Fruit fly (Drosophila melanogaster): Measurements from ENCODE around the gene CG7656.
A peak's percentile ranks its signal among the peaks of the same experiment; 100 is the strongest.

DNA sequence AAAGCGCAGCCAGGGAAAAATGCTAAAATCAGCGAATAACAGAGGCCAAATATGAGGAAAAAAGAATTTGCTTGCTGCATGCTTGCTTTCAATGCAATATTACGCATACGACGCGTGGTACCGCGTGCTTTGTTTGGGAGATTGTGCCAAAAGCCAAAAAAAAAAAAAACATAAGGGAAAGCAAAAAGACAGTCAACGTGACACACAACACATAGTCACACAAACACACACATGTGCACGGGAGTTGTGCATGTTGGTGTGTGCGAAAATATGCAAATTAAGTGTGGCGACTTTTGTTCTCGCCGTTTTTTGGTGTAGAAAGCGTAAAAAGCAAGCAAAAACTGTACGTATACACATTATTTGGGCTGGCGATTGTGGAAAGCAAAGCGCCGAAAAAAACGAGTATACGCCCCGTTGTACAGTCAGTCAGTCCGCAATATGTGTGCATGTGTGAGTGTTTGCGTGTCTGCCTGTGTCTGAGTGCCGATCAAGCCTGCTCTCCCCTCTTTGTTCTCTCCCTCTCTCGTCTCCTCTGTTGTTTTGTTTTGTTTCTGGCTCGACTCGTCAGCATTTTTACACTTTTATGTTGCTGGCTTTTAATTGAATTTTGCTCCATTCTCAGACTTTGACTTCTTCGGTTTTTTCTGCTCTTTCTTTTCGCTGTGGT is 37.1 kb upstream of the CG7656 start:
- TF ChIP-seq rn (GFP tag; IDR thresholded peaks at IDR 0.05) (no peak), CG14655 (GFP tag; optimal IDR thresholded peaks at IDR 0.05) (no peak), EcR (GFP tag; optimal IDR thresholded peaks at IDR 0.05) (no peak), CG10348 (GFP tag; IDR thresholded peaks at IDR 0.05) (no peak), CG34367 (tag; optimal IDR thresholded peaks at IDR 0.05) (no peak), Ets98B (GFP tag; IDR thresholded peaks at IDR 0.05) (no peak), fd96Ca (GFP tag; IDR thresholded peaks at IDR 0.05) (no peak; the same call in 1 of the 3 replicates), CG32121 (GFP tag; IDR thresholded peaks at IDR 0.05) (no peak), CG15710 (tag; optimal IDR thresholded peaks at IDR 0.05) (no peak), CG8301 (tag; optimal IDR thresholded peaks at IDR 0.05) (no peak), gl (tag; optimal IDR thresholded peaks at IDR 0.05) (no peak), Pif1B (GFP tag; optimal IDR thresholded peaks at IDR 0.05) (no peak), CG13204 (GFP tag; optimal IDR thresholded peaks at IDR 0.05) (no peak), CG4496 (GFP tag; IDR thresholded peaks at IDR 0.05) (peak; percentile 65; the same call in 2 of the 3 replicates)

All from whole organism, pupa.